Fruit fly (Drosophila melanogaster) whole organism, prepupa: Measurements from ENCODE around the gene CG11672.

ENCODE experiments used
- CG10631 ChIP-seq: fragments of 200-800 bp; sonication (Bioruptor generic); optimal IDR thresholded peaks from 2 replicates; lab custom pipeline; 2016; ENCODE audit warnings: missing biosample characterization, missing genetic modification characterization
- CG11762 ChIP-seq: fragments of 200-800 bp; sonication (Bioruptor generic); optimal IDR thresholded peaks from 3 replicates; lab custom pipeline; 2016; ENCODE audit warnings: missing biosample characterization, missing genetic modification characterization; ENCODE audit not compliant: insufficient read depth
- CG15336 ChIP-seq: fragments of 200-800 bp; sonication (Bioruptor generic); IDR thresholded peaks from 2 replicates; pipeline ENCODE4 v1.3.6; 2022; ENCODE audit warnings: missing biosample characterization, missing genetic modification characterization
- CG6808 ChIP-seq: fragments of 200-800 bp; sonication (Bioruptor generic); optimal IDR thresholded peaks from 3 replicates; lab custom pipeline; 2017; ENCODE audit warnings: missing biosample characterization, missing genetic modification characterization, mild to moderate bottlenecking, moderate library complexity, missing genetic modification reagents
- Eip93F ChIP-seq: fragments of 200-800 bp; sonication (Bioruptor generic); optimal IDR thresholded peaks from 2 replicates; lab custom pipeline; 2016; ENCODE audit warnings: missing biosample characterization, mild to moderate bottlenecking, missing genetic modification characterization
- Ets21C ChIP-seq: fragments of 200-800 bp; sonication (Bioruptor generic); optimal IDR thresholded peaks from 3 replicates; lab custom pipeline; 2016; ENCODE audit warnings: missing biosample characterization, missing genetic modification characterization
- Hr4 ChIP-seq: fragments of 200-800 bp; sonication (Bioruptor generic); optimal IDR thresholded peaks from 3 replicates; lab custom pipeline; 2016; ENCODE audit warnings: missing biosample characterization, missing genetic modification characterization
- Sox14 ChIP-seq: fragments of 200-800 bp; sonication (Bioruptor generic); optimal IDR thresholded peaks from 3 replicates; lab custom pipeline; 2016; ENCODE audit warnings: missing biosample characterization, missing genetic modification characterization
- acj6 ChIP-seq: fragments of 200-800 bp; sonication (Bioruptor generic); optimal IDR thresholded peaks from 3 replicates; lab custom pipeline; 2016; ENCODE audit warnings: missing biosample characterization, missing genetic modification characterization
- dsx ChIP-seq: fragments of 200-800 bp; optimal IDR thresholded peaks from 3 replicates; lab custom pipeline; 2019; ENCODE audit warnings: missing biosample characterization, mild to moderate bottlenecking, missing genetic modification characterization, moderate library complexity; ENCODE audit not compliant: poor library complexity, severe bottlenecking
- fd59A ChIP-seq: fragments of 200-800 bp; sonication (Bioruptor generic); optimal IDR thresholded peaks from 2 replicates; lab custom pipeline; 2017; ENCODE audit warnings: missing biosample characterization, mild to moderate bottlenecking, missing genetic modification characterization, missing genetic modification reagents
- spab ChIP-seq: fragments of 200-800 bp; sonication (Bioruptor generic); optimal IDR thresholded peaks from 2 replicates; lab custom pipeline; 2017; ENCODE audit warnings: missing biosample characterization, mild to moderate bottlenecking, missing genetic modification characterization, missing genetic modification reagents

dm6 chr3R:8300928-8301752, 10.8 kb upstream of the CG11672 start, which contains the start of the genes CG9626 and mRpL1:
- TF ChIP-seq CG6808 (GFP tag; lab: Kevin White, UChicago) (no peak), Ets21C (GFP tag; lab: Kevin White, UChicago) (no peak), fd59A (GFP tag; lab: Kevin White, UChicago) (no peak), Hr4 (no peak), CG10631 (GFP tag; lab: Kevin White, UChicago) (no peak), CG15336 (GFP tag; lab: Robert Waterston, UW) (no peak), Sox14 (GFP tag; lab: Kevin White, UChicago) (no peak), Eip93F (GFP tag; lab: Kevin White, UChicago) (no peak), CG11762 (no peak), acj6 (GFP tag; lab: Kevin White, UChicago) (no peak), dsx (GFP tag; lab: Kevin White, UChicago) (no peak), spab (GFP tag; lab: Kevin White, UChicago) (no peak)
